Worm (Caenorhabditis elegans) whole organism, L2 larva: Measurements from ENCODE around the gene alh-6.

Experiments used
- C34F6.9 ChIP-seq: fragments of 150-350 bp; optimal IDR thresholded peaks from 2 replicates; lab custom pipeline; 2014; ENCODE audit warnings: missing biosample characterization, missing genetic modification characterization
- F13H6.1 ChIP-seq: sonication (generic microtip); optimal IDR thresholded peaks from 2 replicates; lab custom pipeline; 2016; ENCODE audit warnings: missing genetic modification characterization, missing compliant biosample characterization
- R02D3.7 ChIP-seq: fragments of 150-350 bp; optimal IDR thresholded peaks from 2 replicates; lab custom pipeline; 2014; ENCODE audit warnings: missing biosample characterization, missing genetic modification characterization
- Y55F3AM.14 ChIP-seq: fragments of 200-800 bp; sonication (Bioruptor generic); optimal IDR thresholded peaks from 2 replicates; lab custom pipeline; 2018; ENCODE audit warnings: mild to moderate bottlenecking, missing genetic modification characterization, missing compliant biosample characterization
- ZK546.5 ChIP-seq: sonication (generic microtip); optimal IDR thresholded peaks from 2 replicates; lab custom pipeline; 2017; ENCODE audit warnings: missing biosample characterization, missing genetic modification characterization
- alr-1 ChIP-seq: fragments of 150-350 bp; optimal IDR thresholded peaks from 2 replicates; lab custom pipeline; 2014; ENCODE audit warnings: missing biosample characterization, missing genetic modification characterization
- aly-2 ChIP-seq: fragments of 150-350 bp; optimal IDR thresholded peaks from 2 replicates; lab custom pipeline; 2014; ENCODE audit warnings: missing biosample characterization, missing genetic modification characterization
- ama-1 ChIP-seq: fragments of 150-350 bp; optimal IDR thresholded peaks from 2 replicates; lab custom pipeline; 2018; ENCODE audit warnings: inconsistent platforms
- blmp-1 ChIP-seq: sonication (generic microtip); optimal IDR thresholded peaks from 2 replicates; lab custom pipeline; 2017; ENCODE audit warnings: missing genetic modification characterization, mild to moderate bottlenecking, missing compliant biosample characterization, antibody characterized with exemption, moderate library complexity; ENCODE audit not compliant: insufficient read depth
- ceh-16 ChIP-seq: fragments of 150-350 bp; optimal IDR thresholded peaks from 2 replicates; lab custom pipeline; 2014; ENCODE audit warnings: missing biosample characterization, missing genetic modification characterization
- ceh-82 ChIP-seq: fragments of 150-350 bp; optimal IDR thresholded peaks from 2 replicates; lab custom pipeline; 2014; ENCODE audit warnings: missing biosample characterization, missing genetic modification characterization
- crh-2 ChIP-seq: sonication (generic microtip); optimal IDR thresholded peaks from 2 replicates; lab custom pipeline; 2017; ENCODE audit warnings: missing biosample characterization, missing genetic modification characterization
- dmd-4 ChIP-seq: sonication (generic microtip); optimal IDR thresholded peaks from 2 replicates; lab custom pipeline; 2017; ENCODE audit warnings: missing biosample characterization, missing genetic modification characterization
- egl-27 ChIP-seq: sonication (generic microtip); optimal IDR thresholded peaks from 3 replicates; lab custom pipeline; 2017; ENCODE audit warnings: missing biosample characterization, missing genetic modification reagents, missing genetic modification characterization
- elt-1 ChIP-seq: fragments of 150-350 bp; optimal IDR thresholded peaks from 2 replicates; lab custom pipeline; 2014; ENCODE audit warnings: missing biosample characterization, missing genetic modification characterization
- elt-3 ChIP-seq: sonication (generic microtip); optimal IDR thresholded peaks from 2 replicates; lab custom pipeline; 2017; ENCODE audit warnings: missing biosample characterization, missing genetic modification characterization
- fos-1 ChIP-seq: fragments of 150-350 bp; optimal IDR thresholded peaks from 2 replicates; lab custom pipeline; 2014; ENCODE audit warnings: missing biosample characterization, missing genetic modification characterization
- gmeb-1 ChIP-seq: fragments of 150-350 bp; optimal IDR thresholded peaks from 2 replicates; lab custom pipeline; 2014; ENCODE audit warnings: missing biosample characterization, missing genetic modification characterization
- lin-11 ChIP-seq: fragments of 150-350 bp; sonication (generic microtip); optimal IDR thresholded peaks from 2 replicates; lab custom pipeline; 2014; ENCODE audit warnings: missing biosample characterization, missing genetic modification characterization, inconsistent platforms, mixed read lengths
- lin-13 ChIP-seq: fragments of 150-350 bp; optimal IDR thresholded peaks from 2 replicates; lab custom pipeline; 2014; ENCODE audit warnings: missing biosample characterization, missing genetic modification reagents, missing genetic modification characterization
- lin-39 ChIP-seq: fragments of 150-350 bp; optimal IDR thresholded peaks from 2 replicates; lab custom pipeline; 2014; ENCODE audit warnings: missing biosample characterization, missing genetic modification reagents, missing genetic modification characterization
- lsy-2 ChIP-seq, 2 experiments: fragments of 150-350 bp in 1 of 2; sonication (generic microtip) in 1 of 2; optimal IDR thresholded peaks; 2 replicates each; lab custom pipeline; 2014 to 2017; ENCODE audit warnings: missing biosample characterization in 2 of 2, missing genetic modification characterization in 2 of 2
- mab-5 ChIP-seq: fragments of 150-350 bp; optimal IDR thresholded peaks from 2 replicates; lab custom pipeline; 2014; ENCODE audit warnings: missing biosample characterization, missing genetic modification characterization
- mbf-1 ChIP-seq: sonication (generic microtip); optimal IDR thresholded peaks from 2 replicates; lab custom pipeline; 2017; ENCODE audit warnings: missing biosample characterization, missing genetic modification characterization
- mdl-1 ChIP-seq, 2 experiments: fragments of 150-350 bp in 1 of 2; sonication (generic microtip) in 1 of 2; optimal IDR thresholded peaks; 2 replicates each; lab custom pipeline; 2017; ENCODE audit warnings: missing biosample characterization in 2 of 2, missing genetic modification characterization in 2 of 2
- nhr-10 ChIP-seq: sonication (generic microtip); optimal IDR thresholded peaks from 2 replicates; lab custom pipeline; 2017; ENCODE audit warnings: missing biosample characterization, missing genetic modification characterization
- nhr-11 ChIP-seq: fragments of 150-350 bp; optimal IDR thresholded peaks from 2 replicates; lab custom pipeline; 2014; ENCODE audit warnings: missing biosample characterization, missing genetic modification characterization
- nhr-12 ChIP-seq: fragments of 150-350 bp; optimal IDR thresholded peaks from 2 replicates; lab custom pipeline; 2014; ENCODE audit warnings: missing biosample characterization, missing genetic modification characterization
- nhr-129 ChIP-seq: fragments of 150-350 bp; optimal IDR thresholded peaks from 2 replicates; lab custom pipeline; 2014; ENCODE audit warnings: missing biosample characterization, missing genetic modification characterization
- nhr-21 ChIP-seq: fragments of 150-350 bp; optimal IDR thresholded peaks from 2 replicates; lab custom pipeline; 2014; ENCODE audit warnings: missing biosample characterization, missing genetic modification characterization
- nhr-23 ChIP-seq: fragments of 150-350 bp; optimal IDR thresholded peaks from 2 replicates; lab custom pipeline; 2014; ENCODE audit warnings: missing biosample characterization, missing genetic modification reagents, missing genetic modification characterization
- nhr-237 ChIP-seq: fragments of 150-350 bp; optimal IDR thresholded peaks from 2 replicates; lab custom pipeline; 2014; ENCODE audit warnings: missing biosample characterization, missing genetic modification characterization
- nhr-25 ChIP-seq: fragments of 150-350 bp; sonication (generic microtip); optimal IDR thresholded peaks from 3 replicates; lab custom pipeline; 2014; ENCODE audit warnings: missing biosample characterization, missing genetic modification characterization
- nhr-6 ChIP-seq: fragments of 150-350 bp; optimal IDR thresholded peaks from 2 replicates; lab custom pipeline; 2014; ENCODE audit warnings: missing biosample characterization, missing genetic modification characterization
- nhr-77 ChIP-seq: fragments of 150-350 bp; optimal IDR thresholded peaks from 2 replicates; lab custom pipeline; 2014; ENCODE audit warnings: missing biosample characterization, missing genetic modification characterization
- peb-1 ChIP-seq: fragments of 150-350 bp; optimal IDR thresholded peaks from 2 replicates; lab custom pipeline; 2014; ENCODE audit warnings: missing biosample characterization, missing genetic modification characterization
- sem-4 ChIP-seq: fragments of 150-350 bp; optimal IDR thresholded peaks from 2 replicates; lab custom pipeline; 2014; ENCODE audit warnings: missing biosample characterization, missing genetic modification reagents, missing genetic modification characterization
- skn-1 ChIP-seq: sonication (generic microtip); optimal IDR thresholded peaks from 2 replicates; lab custom pipeline; 2017; ENCODE audit warnings: missing biosample characterization, missing genetic modification characterization
- sma-3 ChIP-seq: sonication (generic microtip); optimal IDR thresholded peaks from 2 replicates; lab custom pipeline; 2016; ENCODE audit warnings: missing genetic modification reagents, missing genetic modification characterization, missing compliant biosample characterization
- sma-9 ChIP-seq, 2 experiments: fragments of 150-350 bp in 1 of 2; sonication (generic microtip) in 1 of 2; optimal IDR thresholded peaks; 2 replicates each; lab custom pipeline; 2014 to 2016; ENCODE audit warnings: missing genetic modification characterization in 2 of 2, mild to moderate bottlenecking in 1 of 2, missing biosample characterization in 1 of 2, missing compliant biosample characterization in 1 of 2, missing genetic modification reagents in 1 of 2, moderate library complexity in 1 of 2
- snpc-4 ChIP-seq: fragments of 150-350 bp; optimal IDR thresholded peaks from 2 replicates; lab custom pipeline; 2014; ENCODE audit warnings: missing biosample characterization, missing genetic modification characterization
- unc-39 ChIP-seq: fragments of 150-350 bp; optimal IDR thresholded peaks from 2 replicates; lab custom pipeline; 2014; ENCODE audit warnings: missing biosample characterization, missing genetic modification characterization
- unc-55 ChIP-seq: fragments of 150-350 bp; sonication (generic microtip); optimal IDR thresholded peaks from 3 replicates; lab custom pipeline; 2014; ENCODE audit warnings: missing biosample characterization, missing genetic modification reagents, missing genetic modification characterization
- unc-62 ChIP-seq: fragments of 150-350 bp; optimal IDR thresholded peaks from 2 replicates; lab custom pipeline; 2014; ENCODE audit warnings: missing biosample characterization, missing genetic modification reagents, missing genetic modification characterization
- zag-1 ChIP-seq: fragments of 150-350 bp; optimal IDR thresholded peaks from 2 replicates; lab custom pipeline; 2014; ENCODE audit warnings: missing biosample characterization, missing genetic modification characterization
- ztf-1 ChIP-seq: fragments of 200-800 bp; sonication (Bioruptor generic); conservative IDR thresholded peaks from 2 replicates; pipeline ENCODE4 v1.3.6; 2022; ENCODE audit warnings: missing genetic modification characterization, missing compliant biosample characterization
- ztf-11 ChIP-seq: sonication (generic microtip); optimal IDR thresholded peaks from 2 replicates; lab custom pipeline; 2017; ENCODE audit warnings: missing biosample characterization, missing genetic modification characterization
- ztf-4 ChIP-seq: fragments of 150-350 bp; optimal IDR thresholded peaks from 2 replicates; lab custom pipeline; 2014; ENCODE audit warnings: missing biosample characterization, missing genetic modification characterization

The alh-6 gene

DNA sequence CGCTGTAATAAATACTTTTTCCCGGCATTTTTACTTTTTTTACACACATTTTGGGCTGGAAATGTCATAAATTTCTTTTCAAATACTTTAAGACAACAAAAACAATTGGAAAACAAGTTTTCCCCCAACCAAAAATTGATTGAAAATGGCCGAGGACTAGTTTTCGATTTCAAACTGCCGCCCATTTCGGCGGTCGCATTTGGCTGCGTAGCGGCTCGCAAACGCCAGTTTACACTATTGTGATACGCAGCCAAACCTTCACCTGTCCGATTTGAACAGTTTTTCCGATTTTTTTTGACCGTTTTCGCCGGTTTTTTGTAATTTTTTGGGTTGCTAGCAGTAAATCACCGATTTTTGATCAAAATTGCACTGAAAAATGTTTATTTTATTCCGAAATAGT, 10.5 kb upstream of the alh-6 start:
- TF ChIP-seq zag-1 (tag; lab: Kevin White, UChicago) (peak; percentile 88), nhr-12 (tag; lab: Kevin White, UChicago) (peak; percentile 5), aly-2 (no peak), lin-39 (tag; lab: Kevin White, UChicago) (no peak), alr-1 (tag; lab: Kevin White, UChicago) (no peak), dmd-4 (peak; percentile 17), nhr-237 (tag; lab: Kevin White, UChicago) (peak; percentile 62), mdl-1 (tag; optimal IDR thresholded peaks at IDR 0.05; lab: Kevin White, UChicago) (peak in 1 of 2 experiments; percentile 55), F13H6.1 (tag; lab: Kevin White, UChicago) (peak; percentile 97), ama-1 (peak; percentile 73), lin-11 (tag; lab: Kevin White, UChicago) (peak; percentile 95), ceh-82 (peak; percentile 76), crh-2 (tag; lab: Kevin White, UChicago) (peak; percentile 98), Y55F3AM.14 (GFP tag; lab: Kevin White, UChicago) (peak; percentile 91), ztf-11 (tag; lab: Kevin White, UChicago) (no peak), ztf-1 (GFP tag; lab: Robert Waterston, UW) (no peak), nhr-21 (peak; percentile 95), mbf-1 (tag; lab: Kevin White, UChicago) (peak; percentile 47), sma-9 (GFP tag; optimal IDR thresholded peaks at IDR 0.05; lab: Kevin White, UChicago) (peak; percentile 95), sma-9 (tag; optimal IDR thresholded peaks at IDR 0.05; lab: Kevin White, UChicago) (no peak), gmeb-1 (peak; percentile 99), lsy-2 (tag; optimal IDR thresholded peaks at IDR 0.05; lab: Kevin White, UChicago) (peak; percentile 91 to 97), ZK546.5 (tag; lab: Kevin White, UChicago) (peak; percentile 98), lin-13 (GFP tag; lab: Kevin White, UChicago) (peak; percentile 96), snpc-4 (peak; percentile 79), mab-5 (tag; lab: Kevin White, UChicago) (peak; percentile 92), elt-3 (tag; lab: Kevin White, UChicago) (no peak), sma-3 (GFP tag; lab: Kevin White, UChicago) (peak; percentile 98), nhr-77 (tag; lab: Kevin White, UChicago) (peak; percentile 70), unc-39 (tag; lab: Kevin White, UChicago) (no peak), nhr-23 (no peak), R02D3.7 (tag; lab: Kevin White, UChicago) (peak; percentile 48), nhr-129 (tag; lab: Kevin White, UChicago) (peak; percentile 92), ztf-4 (tag; lab: Kevin White, UChicago) (peak; percentile 78), egl-27 (tag; lab: Kevin White, UChicago) (peak; percentile 88), nhr-10 (tag; lab: Kevin White, UChicago) (peak; percentile 81), elt-1 (tag; lab: Kevin White, UChicago) (peak; percentile 5), nhr-6 (tag; lab: Kevin White, UChicago) (peak; percentile 89), blmp-1 (tag; lab: Kevin White, UChicago) (peak; percentile 86), fos-1 (tag; lab: Kevin White, UChicago) (peak; percentile 72), unc-55 (GFP tag; lab: Kevin White, UChicago) (peak; percentile 98), unc-62 (GFP tag; lab: Kevin White, UChicago) (peak; percentile 46), sem-4 (tag; lab: Kevin White, UChicago) (peak; percentile 92), C34F6.9 (tag; lab: Kevin White, UChicago) (peak; percentile 95), peb-1 (tag; lab: Kevin White, UChicago) (no peak), nhr-25 (tag; lab: Kevin White, UChicago) (peak; percentile 98), ceh-16 (peak; percentile 89), skn-1 (peak; percentile 73), nhr-11 (tag; lab: Kevin White, UChicago) (no peak)
